Fruit fly (Drosophila melanogaster) whole organism, adult: ENCODE measurements around the gene CG6282.

Experiments used
- CG11617 ChIP-seq: fragments of 200-800 bp; sonication (Bioruptor generic); optimal IDR thresholded peaks from 2 replicates; lab custom pipeline; 2017; ENCODE audit warnings: mild to moderate bottlenecking, missing biosample characterization, missing genetic modification reagents, missing genetic modification characterization
- CG12768 ChIP-seq: fragments of 200-800 bp; sonication (Bioruptor generic); optimal IDR thresholded peaks from 2 replicates; lab custom pipeline; 2017; ENCODE audit warnings: missing biosample characterization, missing genetic modification characterization, mild to moderate bottlenecking, moderate library complexity, missing genetic modification reagents
- CG14711 ChIP-seq: fragments of 200-800 bp; sonication (Bioruptor generic); optimal IDR thresholded peaks from 2 replicates; lab custom pipeline; 2018; ENCODE audit warnings: missing biosample characterization, mild to moderate bottlenecking, missing genetic modification characterization, moderate library complexity
- CG1620 ChIP-seq: fragments of 200-800 bp; sonication (Bioruptor generic); optimal IDR thresholded peaks from 2 replicates; lab custom pipeline; 2016; ENCODE audit warnings: missing biosample characterization, missing genetic modification characterization
- CG33017 ChIP-seq: fragments of 200-800 bp; sonication (Bioruptor generic); optimal IDR thresholded peaks from 2 replicates; lab custom pipeline; 2018; ENCODE audit warnings: missing biosample characterization, mild to moderate bottlenecking, missing genetic modification characterization, moderate library complexity
- CG5204 ChIP-seq: fragments of 200-800 bp; sonication (Bioruptor generic); optimal IDR thresholded peaks from 2 replicates; lab custom pipeline; 2016; ENCODE audit warnings: missing biosample characterization, missing genetic modification characterization
- CG7045 ChIP-seq: fragments of 200-800 bp; sonication (Bioruptor generic); optimal IDR thresholded peaks from 2 replicates; lab custom pipeline; 2017; ENCODE audit warnings: missing biosample characterization, mild to moderate bottlenecking, missing genetic modification characterization
- CG7101 ChIP-seq: fragments of 200-800 bp; sonication (Bioruptor generic); optimal IDR thresholded peaks from 2 replicates; lab custom pipeline; 2018; ENCODE audit warnings: missing biosample characterization, mild to moderate bottlenecking, missing genetic modification characterization, moderate library complexity
- Clk ChIP-seq: fragments of 200-800 bp; sonication (Bioruptor generic); optimal IDR thresholded peaks from 2 replicates; lab custom pipeline; 2017; ENCODE audit warnings: missing biosample characterization, missing genetic modification characterization
- Crg-1 ChIP-seq: fragments of 200-800 bp; sonication (Bioruptor generic); optimal IDR thresholded peaks from 2 replicates; lab custom pipeline; 2016; ENCODE audit warnings: missing biosample characterization, missing genetic modification characterization
- Hr96 ChIP-seq: fragments of 200-800 bp; sonication (Bioruptor generic); optimal IDR thresholded peaks from 2 replicates; lab custom pipeline; 2016; ENCODE audit warnings: missing biosample characterization, missing genetic modification characterization
- Mnt ChIP-seq: fragments of 200-800 bp; sonication (Bioruptor generic); optimal IDR thresholded peaks from 2 replicates; lab custom pipeline; 2016; ENCODE audit warnings: missing biosample characterization, mild to moderate bottlenecking, missing genetic modification characterization
- bab1 ChIP-seq: fragments of 200-800 bp; sonication (Bioruptor generic); optimal IDR thresholded peaks from 3 replicates; lab custom pipeline; 2019; ENCODE audit warnings: missing biosample characterization, mild to moderate bottlenecking, missing genetic modification characterization, moderate library complexity
- cic ChIP-seq: fragments of 200-800 bp; sonication (Bioruptor generic); optimal IDR thresholded peaks from 2 replicates; lab custom pipeline; 2017; ENCODE audit warnings: missing biosample characterization, mild to moderate bottlenecking, missing genetic modification characterization, moderate library complexity
- cnc ChIP-seq, 2 experiments: fragments of >200 bp; optimal IDR thresholded peaks; 2 replicates each; lab custom pipeline; 2017
- kay ChIP-seq: fragments of 200-800 bp; sonication (Bioruptor generic); peaks from one replicate; lab custom pipeline; 2016; ENCODE audit warnings: missing biosample characterization, missing genetic modification characterization, borderline replicate concordance
- ovo ChIP-seq: fragments of 200-800 bp; sonication (Bioruptor generic); optimal IDR thresholded peaks from 2 replicates; lab custom pipeline; 2016; ENCODE audit warnings: missing biosample characterization, missing genetic modification characterization
- pad ChIP-seq: fragments of 200-800 bp; sonication (Bioruptor generic); optimal IDR thresholded peaks from 3 replicates; lab custom pipeline; 2017; ENCODE audit warnings: missing biosample characterization, missing genetic modification characterization, mild to moderate bottlenecking, moderate library complexity, missing genetic modification reagents
- tj ChIP-seq: fragments of 200-800 bp; sonication (Bioruptor generic); optimal IDR thresholded peaks from 3 replicates; lab custom pipeline; 2017; ENCODE audit warnings: missing biosample characterization, mild to moderate bottlenecking, missing genetic modification characterization, moderate library complexity
- toe ChIP-seq: fragments of 200-800 bp; sonication (Bioruptor generic); optimal IDR thresholded peaks from 2 replicates; lab custom pipeline; 2016; ENCODE audit warnings: missing biosample characterization, missing genetic modification characterization

Gene CG6282

DNA sequence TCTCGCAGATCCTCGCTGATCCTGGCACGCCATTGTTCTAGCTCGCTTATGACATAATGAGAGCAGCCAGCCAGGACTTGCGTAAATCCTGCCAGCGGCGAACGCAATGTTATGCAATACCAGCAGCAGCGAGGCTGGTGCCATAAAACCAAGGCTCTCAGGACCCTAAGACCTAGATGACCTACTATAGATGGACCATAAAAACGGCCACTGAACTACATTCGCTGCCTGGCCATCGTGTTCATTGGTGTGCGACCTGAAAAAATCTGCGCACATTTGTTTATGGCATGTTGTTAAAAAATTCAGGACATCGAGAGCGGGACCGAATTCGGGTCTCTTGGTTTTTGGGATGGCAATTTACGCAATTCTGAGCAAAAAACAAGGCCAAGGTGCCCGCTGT is 49.1 kb downstream of the CG6282 start:
- TF ChIP-seq CG1620 (GFP tag; lab: Kevin White, UChicago), result no peak
- no peak for TF ChIP-seq bab1 (GFP tag; lab: Kevin White, UChicago)
- TF ChIP-seq toe (GFP tag; lab: Kevin White, UChicago), result no peak
- TF ChIP-seq Crg-1 (GFP tag; lab: Kevin White, UChicago), result no peak
- no peak for TF ChIP-seq ovo
- TF ChIP-seq CG12768 (GFP tag; lab: Kevin White, UChicago), result no peak
- TF ChIP-seq CG11617 (GFP tag; lab: Kevin White, UChicago), result no peak

DNA sequence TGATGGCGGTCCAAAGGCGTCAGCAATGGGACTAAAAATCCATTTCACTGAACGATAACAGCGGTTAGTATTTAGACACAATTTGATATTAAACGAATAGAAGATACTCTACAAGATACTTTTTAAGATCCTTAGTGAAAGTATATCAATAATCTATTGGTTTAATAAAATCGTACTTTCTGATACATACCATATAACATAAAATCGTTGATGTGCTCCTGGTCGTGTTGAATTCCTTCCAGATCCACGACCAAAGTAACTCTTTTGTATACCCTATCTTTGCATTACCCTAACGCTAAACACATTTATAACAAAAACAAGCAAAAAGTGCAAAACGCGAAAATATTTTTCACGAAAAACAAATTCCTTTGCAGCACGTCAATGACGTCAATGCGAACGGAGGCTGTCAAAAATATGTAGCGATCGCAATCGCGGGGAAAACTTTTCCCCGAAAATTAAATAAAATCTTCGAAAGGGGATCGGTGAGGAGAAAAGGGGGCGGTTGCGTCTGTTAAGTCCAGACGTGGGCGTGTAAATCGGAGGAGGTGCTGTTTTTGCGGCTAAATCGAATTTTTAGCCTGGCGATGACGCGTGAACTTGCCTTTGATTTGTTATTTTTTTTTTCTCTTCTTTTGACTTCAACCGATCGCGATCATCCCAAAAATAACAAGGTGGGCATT is 50.9 kb downstream of the CG6282 start:
- TF ChIP-seq CG1620 (GFP tag; lab: Kevin White, UChicago) (no peak), pad (GFP tag; lab: Kevin White, UChicago) (no peak), CG11617 (GFP tag; lab: Kevin White, UChicago) (no peak), CG5204 (GFP tag; lab: Kevin White, UChicago) (no peak), CG7101 (no peak), cnc (optimal IDR thresholded peaks at IDR 0.05; lab: Kevin White, UChicago) (no peak), CG7045 (GFP tag; lab: Kevin White, UChicago) (no peak), bab1 (GFP tag; lab: Kevin White, UChicago) (no peak), CG12768 (GFP tag; lab: Kevin White, UChicago) (no peak), ovo (no peak), CG14711 (no peak), Mnt (GFP tag; lab: Kevin White, UChicago) (no peak), kay (GFP tag; lab: Kevin White, UChicago) (no peak), Hr96 (GFP tag; lab: Kevin White, UChicago) (no peak), Crg-1 (GFP tag; lab: Kevin White, UChicago) (no peak)

DNA sequence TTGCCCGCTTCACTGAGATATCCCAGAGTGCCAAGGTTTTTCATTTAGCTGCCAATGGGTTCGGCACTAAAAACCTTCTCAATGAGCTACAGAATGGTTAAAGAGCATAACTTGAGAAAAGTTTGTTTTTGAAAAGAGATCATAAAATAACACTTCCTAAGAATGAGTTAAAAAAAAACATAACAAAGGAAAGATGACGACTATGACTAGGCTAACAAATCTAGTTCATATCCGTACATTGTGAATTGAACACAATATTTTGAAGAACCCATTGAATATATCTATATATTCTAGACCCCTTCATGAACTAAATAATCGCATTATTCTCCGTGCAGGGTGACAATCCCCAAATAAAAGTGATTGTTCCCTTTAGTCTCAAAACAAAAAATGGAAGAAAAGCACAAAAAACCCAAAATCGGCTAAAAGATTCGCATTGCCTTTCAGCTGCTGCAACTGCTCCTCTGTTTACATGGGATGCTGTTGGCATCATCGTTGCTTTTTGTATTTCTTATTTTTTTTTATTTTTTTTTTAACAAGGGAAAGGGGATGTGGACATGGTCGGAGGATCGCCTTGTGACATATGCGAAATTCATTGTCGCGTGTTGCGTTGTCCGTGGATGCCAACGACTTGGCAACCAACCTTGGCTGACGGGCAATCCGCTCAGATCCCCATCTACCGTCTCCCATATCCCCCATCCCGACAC is 52.4 kb downstream of the CG6282 start:
- TF ChIP-seq Clk (GFP tag; lab: Kevin White, UChicago) (no peak), bab1 (GFP tag; lab: Kevin White, UChicago) (no peak), CG14711 (no peak), cic (GFP tag; lab: Kevin White, UChicago) (no peak), kay (GFP tag; lab: Kevin White, UChicago) (peak; percentile 21), toe (GFP tag; lab: Kevin White, UChicago) (peak; percentile 48)

DNA sequence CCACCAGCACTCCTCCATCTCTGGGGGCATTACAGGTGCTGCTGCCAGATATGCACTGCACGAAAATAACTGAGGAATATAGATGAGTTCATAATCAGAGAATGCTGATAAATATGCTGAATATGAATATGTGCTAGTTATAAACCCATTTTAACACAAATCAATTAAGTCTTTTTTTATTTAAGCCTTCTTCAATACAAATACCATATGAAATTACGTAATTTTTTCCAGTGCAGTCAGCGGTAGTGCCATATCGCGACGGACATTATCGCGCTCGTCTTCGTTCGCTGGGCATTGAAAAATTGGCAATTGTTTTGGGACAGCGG is 52.9 kb downstream of the CG6282 start:
- TF ChIP-seq CG5204 (GFP tag; lab: Kevin White, UChicago) (peak; percentile 43), pad (GFP tag; lab: Kevin White, UChicago) (no peak), CG7101 (peak; percentile 15)

DNA sequence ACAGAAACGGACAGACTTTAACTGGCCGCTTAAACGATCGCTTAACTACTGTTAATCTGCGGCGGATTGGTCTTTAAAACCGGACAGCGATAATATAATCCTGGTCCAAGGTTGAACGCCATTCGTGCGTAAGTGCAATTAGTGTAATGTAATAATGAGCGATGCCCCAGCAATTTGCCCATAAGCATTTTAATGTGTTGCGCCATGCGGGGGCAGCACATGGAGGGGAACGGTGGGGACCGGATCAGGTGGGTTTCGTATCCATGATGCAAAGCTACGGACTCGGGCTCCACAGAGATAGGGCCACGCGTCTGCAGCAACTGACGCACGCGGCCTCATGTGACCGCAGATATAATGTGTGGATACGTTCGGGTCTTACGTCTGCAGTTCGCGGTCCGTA is 53.3 kb downstream of the CG6282 start:
- no peak for TF ChIP-seq CG7045 (GFP tag; lab: Kevin White, UChicago)

DNA sequence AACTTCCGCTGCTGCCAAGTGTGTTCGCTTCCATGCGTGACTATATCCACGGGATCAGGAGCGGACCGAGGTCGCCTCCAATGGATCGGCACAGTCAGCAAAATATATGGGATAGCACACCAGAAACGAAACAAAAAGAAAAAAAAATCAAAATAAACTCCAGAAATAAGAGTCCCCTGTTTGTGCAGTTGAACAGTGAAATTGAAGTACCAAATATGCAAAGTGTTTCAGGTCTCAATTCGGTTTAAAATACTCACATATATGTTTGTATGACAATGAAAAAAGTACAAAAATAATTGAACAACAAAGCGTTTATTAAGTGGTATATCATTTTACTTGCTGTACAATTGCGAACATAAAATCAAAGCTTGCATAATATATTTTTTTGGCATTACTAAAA is 55.1 kb downstream of the CG6282 start:
- TF ChIP-seq CG33017 (tag; lab: Kevin White, UChicago) (no peak), cnc (optimal IDR thresholded peaks at IDR 0.05; lab: Kevin White, UChicago) (no peak), pad (GFP tag; lab: Kevin White, UChicago) (no peak), bab1 (GFP tag; lab: Kevin White, UChicago) (no peak), tj (GFP tag; lab: Kevin White, UChicago) (peak; percentile 93), Hr96 (GFP tag; lab: Kevin White, UChicago) (no peak), Clk (GFP tag; lab: Kevin White, UChicago) (no peak)

DNA sequence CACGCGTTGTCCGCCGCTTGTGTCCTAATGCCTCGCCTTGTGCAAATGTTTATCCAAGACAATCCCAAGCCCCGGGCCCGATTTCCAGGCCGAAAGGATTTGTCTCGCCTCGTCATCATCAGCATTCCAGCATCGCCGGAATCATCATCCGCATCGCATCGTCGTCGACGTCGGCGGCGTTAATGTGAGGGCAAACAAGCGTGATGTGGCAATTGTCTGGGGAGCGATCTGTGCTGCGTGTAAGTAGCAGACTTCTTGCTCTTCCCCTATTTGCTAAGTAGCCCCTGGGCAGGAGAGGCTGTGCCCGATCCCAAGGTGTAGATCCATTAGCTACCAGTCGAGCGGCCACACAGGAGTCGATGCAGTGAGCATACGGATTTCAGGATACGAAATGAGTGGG is 56.3 kb downstream of the CG6282 start:
- TF ChIP-seq Mnt (GFP tag; lab: Kevin White, UChicago), result no peak
- TF ChIP-seq Hr96 (GFP tag; lab: Kevin White, UChicago), result no peak
- no peak for TF ChIP-seq ovo
- TF ChIP-seq kay (GFP tag; lab: Kevin White, UChicago), result no peak
